ENCODE assay signal across 4 fruit fly cellular contexts in the genomic region with DNA sequence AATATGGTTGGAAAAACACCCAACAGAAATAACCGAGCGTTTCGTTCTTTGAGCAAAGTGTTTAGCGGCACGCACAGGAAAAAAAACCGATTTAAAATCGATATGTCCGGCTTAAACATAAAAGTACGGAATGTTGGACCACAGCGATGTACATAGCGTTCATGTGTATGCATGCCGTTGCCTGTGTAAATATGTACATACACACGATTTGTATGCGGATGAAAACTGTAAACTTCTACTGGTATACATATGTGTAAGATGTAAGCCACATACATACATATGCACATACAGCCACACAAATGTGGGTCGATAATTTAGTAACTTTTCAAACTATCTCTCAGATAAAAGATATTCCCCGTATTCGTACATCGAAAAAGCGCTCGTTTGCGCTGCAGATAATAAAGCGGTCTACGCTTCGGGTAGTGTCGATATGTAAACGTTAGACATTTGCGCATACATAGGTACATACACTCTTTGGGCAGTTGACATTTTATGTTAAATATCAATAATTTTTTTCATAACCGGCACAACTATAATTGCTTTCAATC.
A peak's percentile ranks its signal among the peaks of the same experiment; 100 is the strongest.
TF ChIP-seq lines count a peak whose summit lies in the region.

No protein-coding gene starts in this region.

- no peak for TF ChIP-seq CTCF in whole organism, embryonic (GFP tag; optimal IDR thresholded peaks at IDR 0.05; lab: Kevin White, UChicago)

TF ChIP-seq in whole organism, adult, 20 proteins besides CTCF, POLR2A, EP300 and RAD21:
- TF ChIP-seq kay (GFP tag; lab: Kevin White, UChicago; ENCODE audit: borderline replicate concordance): peak; percentile 28
- no peak for TF ChIP-seq ovo (GFP tag; optimal IDR thresholded peaks at IDR 0.05; lab: Kevin White, UChicago)
- TF ChIP-seq Crg-1 (GFP tag; optimal IDR thresholded peaks at IDR 0.05; lab: Kevin White, UChicago): peak; percentile 41
- TF ChIP-seq cic (GFP tag; optimal IDR thresholded peaks at IDR 0.05; lab: Kevin White, UChicago): peak; percentile 60
- TF ChIP-seq pad (GFP tag; optimal IDR thresholded peaks at IDR 0.05; lab: Kevin White, UChicago): no peak
- TF ChIP-seq CG7101 (tag; optimal IDR thresholded peaks at IDR 0.05; lab: Kevin White, UChicago): peak; percentile 6
- TF ChIP-seq CG1620 (GFP tag; optimal IDR thresholded peaks at IDR 0.05; lab: Kevin White, UChicago): no peak
- TF ChIP-seq CG14711 (tag; optimal IDR thresholded peaks at IDR 0.05; lab: Kevin White, UChicago): no peak
- TF ChIP-seq Hr96 (GFP tag; optimal IDR thresholded peaks at IDR 0.05; lab: Kevin White, UChicago): no peak
- TF ChIP-seq CG7045 (GFP tag; optimal IDR thresholded peaks at IDR 0.05; lab: Kevin White, UChicago): peak; percentile 7
- peak; percentile 22 for TF ChIP-seq Mnt (GFP tag; optimal IDR thresholded peaks at IDR 0.05; lab: Kevin White, UChicago)
- no peak for TF ChIP-seq bab1 (GFP tag; optimal IDR thresholded peaks at IDR 0.05; lab: Kevin White, UChicago)
- TF ChIP-seq CG33017 (tag; optimal IDR thresholded peaks at IDR 0.05; lab: Kevin White, UChicago): no peak
- no peak for TF ChIP-seq CG12768 (GFP tag; optimal IDR thresholded peaks at IDR 0.05; lab: Kevin White, UChicago)

TF ChIP-seq in whole organism, embryonic, 481 proteins besides CTCF, POLR2A, EP300 and RAD21 (continues in another document):
- TF ChIP-seq shn (GFP tag; optimal IDR thresholded peaks at IDR 0.05; lab: Kevin White, UChicago): no peak
- no peak for TF ChIP-seq nmo (GFP tag; optimal IDR thresholded peaks at IDR 0.05; lab: Kevin White, UChicago)
- TF ChIP-seq CG8359 (GFP tag; optimal IDR thresholded peaks at IDR 0.05; lab: Kevin White, UChicago; ENCODE audit: borderline replicate concordance): no peak
- TF ChIP-seq CG16813 (GFP tag; IDR thresholded peaks at IDR 0.05; lab: Robert Waterston, UW; ENCODE audit: partially characterized antibody): no peak
- peak; percentile 75 for TF ChIP-seq Sox100B (GFP tag; optimal IDR thresholded peaks at IDR 0.05; lab: Kevin White, UChicago)
- TF ChIP-seq CG6683 (GFP tag; optimal IDR thresholded peaks at IDR 0.05; lab: Kevin White, UChicago): peak; percentile 19
- peak; percentile 15 for TF ChIP-seq CHES-1-like (GFP tag; optimal IDR thresholded peaks at IDR 0.05; lab: Kevin White, UChicago)
- TF ChIP-seq Asciz (GFP tag; optimal IDR thresholded peaks at IDR 0.05; lab: Kevin White, UChicago): peak; percentile 1
- no peak for TF ChIP-seq CG1602 (GFP tag; optimal IDR thresholded peaks at IDR 0.05; lab: Kevin White, UChicago)
- no peak for TF ChIP-seq HLH4C (GFP tag; IDR thresholded peaks at IDR 0.05; lab: Robert Waterston, UW; ENCODE audit: partially characterized antibody)
- no peak for TF ChIP-seq CG10274 (GFP tag; optimal IDR thresholded peaks at IDR 0.05; lab: Kevin White, UChicago)
- TF ChIP-seq exex (tag; optimal IDR thresholded peaks at IDR 0.05; lab: Kevin White, UChicago): peak; percentile 55
- TF ChIP-seq Doc2 (GFP tag; IDR thresholded peaks at IDR 0.05; lab: Robert Waterston, UW): no peak
- no peak for TF ChIP-seq fd3F (GFP tag; optimal IDR thresholded peaks at IDR 0.05; lab: Kevin White, UChicago)
- no peak for TF ChIP-seq CG9876 (GFP tag; optimal IDR thresholded peaks at IDR 0.05; lab: Kevin White, UChicago)
- no peak for TF ChIP-seq ind (GFP tag; optimal IDR thresholded peaks at IDR 0.05; lab: Kevin White, UChicago)
- TF ChIP-seq Med (GFP tag; lab: Kevin White, UChicago): peak; percentile 73
- TF ChIP-seq sd (tag; optimal IDR thresholded peaks at IDR 0.05; lab: Kevin White, UChicago): peak; percentile 76
- no peak for TF ChIP-seq CG18011 (GFP tag; optimal IDR thresholded peaks at IDR 0.05; lab: Kevin White, UChicago)
- TF ChIP-seq salm (tag; optimal IDR thresholded peaks at IDR 0.05; lab: Kevin White, UChicago): no peak
- TF ChIP-seq CG7987 (GFP tag; optimal IDR thresholded peaks at IDR 0.05; lab: Kevin White, UChicago): peak; percentile 72
- TF ChIP-seq ERR (GFP tag; optimal IDR thresholded peaks at IDR 0.05; lab: Kevin White, UChicago): no peak
- TF ChIP-seq caup (GFP tag; optimal IDR thresholded peaks at IDR 0.05; lab: Kevin White, UChicago; ENCODE audit: severe bottlenecking): no peak
- peak; percentile 53 for TF ChIP-seq twi (tag; optimal IDR thresholded peaks at IDR 0.05; lab: Kevin White, UChicago)

TF ChIP-seq in whole organism, prepupa, 60 proteins besides CTCF, POLR2A, EP300 and RAD21:
- no peak for TF ChIP-seq fd59A (GFP tag; optimal IDR thresholded peaks at IDR 0.05; lab: Kevin White, UChicago)
- no peak for TF ChIP-seq CG11294 (GFP tag; IDR thresholded peaks at IDR 0.05; lab: Robert Waterston, UW)
- TF ChIP-seq ss (GFP tag; optimal IDR thresholded peaks at IDR 0.05; lab: Kevin White, UChicago): no peak
- TF ChIP-seq Blimp-1 (GFP tag; optimal IDR thresholded peaks at IDR 0.05; lab: Kevin White, UChicago): no peak
- TF ChIP-seq Eip93F (GFP tag; optimal IDR thresholded peaks at IDR 0.05; lab: Kevin White, UChicago): no peak
- TF ChIP-seq fkh (GFP tag; optimal IDR thresholded peaks at IDR 0.05; lab: Kevin White, UChicago): peak; percentile 94
- no peak for TF ChIP-seq Eip78C (GFP tag; lab: Kevin White, UChicago)
- TF ChIP-seq lz (GFP tag; optimal IDR thresholded peaks at IDR 0.05; lab: Kevin White, UChicago): no peak

TF ChIP-seq in whole organism, wandering third instar larva, 38 proteins besides CTCF, POLR2A, EP300 and RAD21:
- TF ChIP-seq N (GFP tag; optimal IDR thresholded peaks at IDR 0.05; lab: Kevin White, UChicago) (no peak), Rel (GFP tag; optimal IDR thresholded peaks at IDR 0.05; lab: Kevin White, UChicago) (no peak), Rel (tag; optimal IDR thresholded peaks at IDR 0.05; lab: Kevin White, UChicago) (peak; percentile 7), dl (GFP tag; optimal IDR thresholded peaks at IDR 0.05; lab: Kevin White, UChicago; ENCODE audit: insufficient read depth in 1 of 2, partially characterized antibody in 2 of 2) (no peak)
